Worm (Caenorhabditis elegans): Measurements from ENCODE around the gene T20G5.12.

The T20G5.12 gene

DNA sequence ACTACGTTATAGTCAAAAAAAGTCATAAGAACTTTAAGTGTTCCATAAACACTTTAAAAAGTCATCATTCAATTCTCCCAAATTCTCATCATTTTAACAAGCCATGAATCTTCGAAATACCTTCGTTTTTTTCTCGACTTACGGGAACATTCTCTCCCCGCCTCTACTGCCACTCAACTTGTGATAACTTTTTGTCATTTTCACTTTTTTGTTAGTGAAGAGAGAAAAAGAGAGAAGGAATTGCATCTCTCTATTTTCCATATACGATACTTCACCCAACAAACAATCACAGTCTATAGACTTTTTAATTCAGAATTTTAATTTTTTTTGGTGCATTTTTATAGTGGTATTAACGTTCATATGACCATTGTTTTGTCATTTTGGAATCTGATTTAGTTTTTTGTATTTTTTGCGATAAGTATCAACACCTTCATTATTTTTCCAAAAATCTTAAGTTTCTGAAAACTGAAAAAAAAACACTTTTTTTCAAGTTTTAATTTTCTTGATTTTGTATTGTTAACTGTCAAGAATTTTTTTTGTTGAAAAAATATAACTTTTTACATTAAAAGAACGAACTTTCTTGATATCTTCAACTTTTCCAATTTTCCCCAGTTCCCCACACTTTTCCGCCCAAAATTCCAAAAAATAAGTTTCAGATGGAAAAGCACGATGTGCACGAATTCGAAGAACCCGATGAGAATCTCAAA is 37.2 kb downstream of the T20G5.12 start, which contains the start of gene Y70G10A.3 (continued):
- TF ChIP-seq mep-1 (tag; optimal IDR thresholded peaks at IDR 0.05) (no peak), Y116A8C.19 (tag; optimal IDR thresholded peaks at IDR 0.05; ENCODE audit: borderline replicate concordance) (no peak), unc-130 (tag; optimal IDR thresholded peaks at IDR 0.05) (no peak), dsc-1 (tag; optimal IDR thresholded peaks at IDR 0.05) (no peak), sptf-1 (tag; optimal IDR thresholded peaks at IDR 0.05) (no peak), tbx-2 (tag; optimal IDR thresholded peaks at IDR 0.05) (no peak), mef-2 (tag; optimal IDR thresholded peaks at IDR 0.05) (no peak), egl-27 (tag; optimal IDR thresholded peaks at IDR 0.05) (no peak), nhr-85 (tag) (peak; percentile 71), alr-1 (tag; optimal IDR thresholded peaks at IDR 0.05; ENCODE audit: borderline replicate concordance) (no peak), lsy-2 (tag; optimal IDR thresholded peaks at IDR 0.05) (no peak), zip-4 (GFP tag; optimal IDR thresholded peaks at IDR 0.05) (no peak), ztf-11 (tag; optimal IDR thresholded peaks at IDR 0.05) (no peak), pag-3 (tag; optimal IDR thresholded peaks at IDR 0.05; ENCODE audit: borderline replicate concordance, insufficient read depth) (no peak)

DNA sequence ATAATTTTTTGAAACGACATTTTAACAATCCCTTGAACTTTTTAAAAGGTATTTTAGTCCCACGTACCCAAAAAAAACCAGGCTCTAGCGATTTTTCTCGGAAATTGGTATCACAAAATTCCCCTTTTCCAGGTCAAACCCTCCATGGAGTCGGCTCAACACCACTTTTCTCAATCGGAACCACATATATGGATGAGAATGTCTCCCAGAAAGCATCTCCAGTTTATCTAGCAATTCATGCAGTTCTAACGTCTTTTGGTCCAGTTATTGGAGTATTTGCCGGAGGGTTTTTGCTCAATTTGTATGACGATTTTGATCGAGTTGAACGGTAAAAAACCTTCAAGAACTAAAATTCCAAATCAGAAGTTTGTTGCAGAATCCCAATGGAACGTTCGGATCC is 38.7 kb downstream of the T20G5.12 start:
- TF ChIP-seq zag-1 (tag; optimal IDR thresholded peaks at IDR 0.05) (no peak), unc-98 (GFP tag; IDR thresholded peaks at IDR 0.05) (no peak), aly-2 (tag; optimal IDR thresholded peaks at IDR 0.05) (no peak), nhr-20 (tag; optimal IDR thresholded peaks at IDR 0.05) (no peak), fkh-10 (GFP tag; optimal IDR thresholded peaks at IDR 0.05) (no peak), dsc-1 (tag; optimal IDR thresholded peaks at IDR 0.05) (no peak), ceh-63 (GFP tag; optimal IDR thresholded peaks at IDR 0.05) (no peak), lin-15B (tag; optimal IDR thresholded peaks at IDR 0.05) (no peak), nhr-90 (tag; optimal IDR thresholded peaks at IDR 0.05; ENCODE audit: poor library complexity) (no peak), hlh-4 (tag; optimal IDR thresholded peaks at IDR 0.05) (no peak), skn-1 (tag; optimal IDR thresholded peaks at IDR 0.05) (no peak), nhr-76 (tag; optimal IDR thresholded peaks at IDR 0.05) (no peak), sptf-1 (tag; optimal IDR thresholded peaks at IDR 0.05) (no peak)

DNA sequence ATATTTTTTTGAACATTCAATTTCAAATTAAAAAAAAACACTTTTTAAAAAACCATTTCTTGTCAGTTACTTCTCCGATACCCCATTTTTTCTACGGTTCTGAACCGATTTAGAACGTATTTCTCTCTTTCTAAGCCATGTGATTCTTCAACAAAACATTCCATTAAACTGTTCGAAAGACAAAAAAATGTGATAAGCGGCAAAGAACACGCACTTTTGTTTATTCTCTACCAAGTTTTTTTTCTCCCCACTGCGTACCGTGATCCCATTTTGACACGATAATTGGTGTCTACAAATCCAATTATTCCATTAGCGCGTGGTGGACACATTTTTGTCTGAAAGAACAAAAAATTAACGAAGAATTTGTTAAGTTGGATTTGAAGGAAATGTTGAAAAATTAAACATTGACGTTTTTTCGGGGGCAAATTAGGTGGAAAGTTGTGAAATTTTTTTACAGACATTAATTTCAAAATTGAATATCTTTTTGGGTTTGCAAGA is 40.0 kb downstream of the T20G5.12 start:
- TF ChIP-seq blmp-1 (tag; optimal IDR thresholded peaks at IDR 0.05) (peak; percentile 22), nhr-11 (tag; optimal IDR thresholded peaks at IDR 0.05) (no peak), nhr-20 (tag; optimal IDR thresholded peaks at IDR 0.05) (no peak), lin-14 (GFP tag; optimal IDR thresholded peaks at IDR 0.05) (peak; percentile 42), grh-1 (GFP tag; IDR thresholded peaks at IDR 0.05) (0 out of 2 replicates have a peak, but pooled peaks have one; percentile 16), nhr-76 (tag; optimal IDR thresholded peaks at IDR 0.05) (no peak), elt-3 (tag; optimal IDR thresholded peaks at IDR 0.05) (peak in 1 of 6 experiments; percentile 77), nhr-85 (tag) (peak; percentile 86), nhr-19 (GFP tag; conservative IDR thresholded peaks at IDR 0.05) (peak; percentile 49), ceh-8 (GFP tag; optimal IDR thresholded peaks at IDR 0.05) (peak; percentile 95), nhr-90 (tag; optimal IDR thresholded peaks at IDR 0.05; ENCODE audit: poor library complexity) (no peak), egl-13 (tag; optimal IDR thresholded peaks at IDR 0.05) (no peak), alr-1 (tag; optimal IDR thresholded peaks at IDR 0.05; ENCODE audit: borderline replicate concordance) (no peak), isw-1 (GFP tag; IDR thresholded peaks at IDR 0.05) (no peak), ztf-11 (tag; optimal IDR thresholded peaks at IDR 0.05) (no peak), nhr-71 (tag; optimal IDR thresholded peaks at IDR 0.05) (peak; percentile 24)

DNA sequence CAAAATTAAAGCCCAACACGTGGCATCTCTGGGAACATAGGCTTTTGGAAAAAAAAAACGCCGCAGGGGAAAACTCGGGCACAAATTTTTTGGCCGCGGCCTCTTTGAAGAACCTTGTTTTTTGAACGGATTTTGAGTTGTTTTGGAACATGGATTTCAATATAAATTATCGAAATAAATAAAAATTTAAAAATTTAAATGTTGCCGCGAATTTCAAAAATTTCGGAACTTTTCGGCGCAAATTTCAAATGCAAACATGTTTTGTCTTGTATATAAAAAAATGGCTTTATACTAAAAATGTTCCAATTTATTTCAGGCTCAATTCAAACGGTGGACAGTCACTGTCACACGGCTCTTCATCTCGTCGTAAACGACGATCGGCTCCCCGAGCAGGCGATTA is 42.6 kb downstream of the T20G5.12 start:
- TF ChIP-seq ets-5 (GFP tag; IDR thresholded peaks at IDR 0.05) (no peak), nhr-85 (tag) (peak; percentile 56), nhr-84 (tag; optimal IDR thresholded peaks at IDR 0.05) (no peak), aha-1 (tag; optimal IDR thresholded peaks at IDR 0.05) (no peak), unc-62 (GFP tag; optimal IDR thresholded peaks at IDR 0.05) (no peak), nhr-20 (tag; optimal IDR thresholded peaks at IDR 0.05) (no peak)
